Worm (Caenorhabditis elegans) whole organism, L3 larva: ENCODE measurements around the gene C13A2.12.

Experiments
- ZK546.5 ChIP-seq: sonication (generic microtip); optimal IDR thresholded peaks from 2 replicates; lab custom pipeline; 2017; ENCODE audit warnings: missing biosample characterization, missing genetic modification characterization
- ceh-28 ChIP-seq: fragments of 150-350 bp; optimal IDR thresholded peaks from 2 replicates; lab custom pipeline; 2014; ENCODE audit warnings: missing biosample characterization, missing genetic modification reagents, missing genetic modification characterization
- elt-1 ChIP-seq: fragments of 150-350 bp; optimal IDR thresholded peaks from 2 replicates; lab custom pipeline; 2014; ENCODE audit warnings: missing biosample characterization, missing genetic modification characterization
- mdl-1 ChIP-seq: fragments of 150-350 bp; optimal IDR thresholded peaks from 2 replicates; lab custom pipeline; 2014; ENCODE audit warnings: missing biosample characterization, missing genetic modification characterization
- nhr-25 ChIP-seq: sonication (generic microtip); optimal IDR thresholded peaks from 2 replicates; lab custom pipeline; 2017; ENCODE audit warnings: missing biosample characterization, missing genetic modification characterization
- nhr-28 ChIP-seq: fragments of 150-350 bp; optimal IDR thresholded peaks from 2 replicates; lab custom pipeline; 2014; ENCODE audit warnings: missing biosample characterization, missing genetic modification characterization
- sea-2 ChIP-seq: fragments of 150-350 bp; sonication (generic microtip); optimal IDR thresholded peaks from 4 replicates; lab custom pipeline; 2014; ENCODE audit warnings: missing biosample characterization, missing genetic modification reagents, missing genetic modification characterization
- snpc-4 ChIP-seq: fragments of 150-350 bp; optimal IDR thresholded peaks from 2 replicates; lab custom pipeline; 2014; ENCODE audit warnings: missing biosample characterization, missing genetic modification characterization
- unc-62 ChIP-seq: fragments of 150-350 bp; sonication (generic microtip); optimal IDR thresholded peaks from 4 replicates; lab custom pipeline; 2014; ENCODE audit warnings: missing biosample characterization, missing genetic modification reagents, missing genetic modification characterization
- zag-1 ChIP-seq: fragments of 150-350 bp; optimal IDR thresholded peaks from 2 replicates; lab custom pipeline; 2014; ENCODE audit warnings: missing biosample characterization, missing genetic modification characterization
- ztf-11 ChIP-seq: fragments of 150-350 bp; optimal IDR thresholded peaks from 2 replicates; lab custom pipeline; 2014; ENCODE audit warnings: missing biosample characterization, missing genetic modification characterization

ce11 chrV:7214802-7215201 lies 44.3 kb upstream of the C13A2.12 start, which contains the start of gene soap-1:
- TF ChIP-seq zag-1 (tag; lab: Kevin White, UChicago) (no peak), unc-62 (GFP tag; lab: Kevin White, UChicago) (no peak), snpc-4 (tag; lab: Kevin White, UChicago) (no peak), ZK546.5 (tag; lab: Kevin White, UChicago) (no peak), nhr-25 (tag; lab: Kevin White, UChicago) (no peak), mdl-1 (no peak), nhr-28 (tag; lab: Kevin White, UChicago) (no peak), ztf-11 (tag; lab: Kevin White, UChicago) (no peak), elt-1 (tag; lab: Kevin White, UChicago) (no peak), sea-2 (GFP tag; lab: Kevin White, UChicago) (no peak), ceh-28 (tag; lab: Kevin White, UChicago) (no peak)
